Fruit fly (Drosophila melanogaster) Kc167 (cell line): ENCODE data around the gene Muc26B.

Experiments used
- insv ChIP-seq: fragments of >200 bp; optimal IDR thresholded peaks from 3 replicates; lab custom pipeline; 2018; ENCODE audit warnings: missing external identifiers
- psq ChIP-seq: fragments of >200 bp; optimal IDR thresholded peaks from 2 replicates; lab custom pipeline; 2017; ENCODE audit warnings: missing external identifiers
- ttk ChIP-seq: sonication (Bioruptor generic); optimal IDR thresholded peaks from 2 replicates; lab custom pipeline; 2017; ENCODE audit warnings: missing external identifiers

dm6 chr2L:6160100-6160499 is 8.3 kb downstream of the Muc26B start, which contains the start of gene CG13989:
- no peak for TF ChIP-seq psq (lab: Kevin White, UChicago)
- TF ChIP-seq insv (lab: Kevin White, UChicago) = no peak
- no peak for TF ChIP-seq ttk (lab: Kevin White, UChicago)
